Fruit fly (Drosophila melanogaster) whole organism, larva: ENCODE data around the gene AOX1.

ENCODE experiments used
- noc ChIP-seq: fragments of 200-800 bp; sonication (Bioruptor generic); optimal IDR thresholded peaks from 3 replicates; lab custom pipeline; 2019; ENCODE audit warnings: missing biosample characterization, mild to moderate bottlenecking, missing genetic modification characterization, moderate library complexity

The AOX1 gene

DNA sequence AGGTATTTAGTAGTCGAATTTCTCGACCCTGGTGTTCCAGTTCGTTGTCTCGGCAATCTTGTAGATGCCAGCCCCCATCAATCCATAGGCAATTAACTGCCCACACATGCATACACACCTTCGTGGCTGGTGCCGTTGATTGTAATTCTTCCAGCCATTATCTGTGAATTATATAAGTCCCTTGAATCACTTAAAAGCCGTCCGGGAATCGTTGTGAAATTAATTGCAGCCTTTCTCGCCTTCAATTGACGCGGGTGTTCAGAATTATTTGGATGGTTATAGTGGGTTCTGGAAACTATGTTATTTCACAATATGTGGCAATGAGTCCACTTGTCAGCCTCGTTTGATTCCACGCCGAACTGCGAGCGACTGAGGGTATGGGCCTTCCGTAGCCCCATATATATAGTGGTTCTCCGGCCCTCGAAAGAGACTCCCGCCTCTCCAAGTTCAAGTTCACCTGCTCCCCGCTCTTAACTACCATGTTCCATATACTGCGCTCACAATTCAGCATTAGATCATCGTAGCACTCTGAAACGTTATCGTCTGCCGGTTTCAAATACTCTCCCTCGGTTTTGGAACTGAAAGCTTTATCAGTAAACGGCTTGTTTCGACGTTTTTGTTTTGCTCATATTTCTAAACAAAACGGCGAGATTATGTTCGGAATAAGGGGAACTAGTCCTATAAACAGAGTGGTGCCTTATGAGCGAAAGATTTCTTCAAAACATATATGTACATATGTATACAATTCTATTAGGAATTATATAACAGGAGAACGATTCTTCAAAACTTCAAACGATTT is at the start of gene AOX1:
AOX1 (minus strand) TSS at position 375 of the 799 bp plus-strand sequence.
- peak; percentile 15 for TF ChIP-seq noc

DNA sequence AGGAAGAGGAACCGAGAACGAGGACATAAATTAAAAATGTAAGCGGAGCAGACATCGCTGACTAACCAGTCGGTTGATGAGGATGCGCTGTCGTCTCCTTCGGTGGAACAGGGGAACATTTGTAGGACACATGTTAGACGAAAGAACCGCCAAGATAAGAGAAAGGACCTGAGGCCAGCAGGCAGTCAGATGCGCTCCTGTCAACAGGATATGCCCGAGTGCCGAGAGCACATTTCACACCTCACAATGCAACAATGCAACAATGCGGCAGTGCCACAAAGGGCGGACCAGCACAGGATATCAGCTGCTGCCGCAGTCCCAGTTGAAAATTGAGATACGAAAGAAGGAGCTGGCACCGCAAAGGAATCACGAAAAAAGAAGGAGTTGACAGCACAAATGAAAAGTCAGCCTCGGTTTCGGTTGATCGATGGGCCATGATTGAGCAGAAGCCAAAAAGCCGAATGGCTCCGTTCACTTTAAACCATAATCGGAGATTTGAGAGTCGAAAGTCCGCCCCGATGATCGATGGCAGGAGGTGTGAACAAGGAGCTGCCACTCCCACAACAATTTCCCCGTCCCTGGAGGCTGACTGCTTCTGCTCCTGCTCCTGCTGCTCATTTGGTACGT is 47.5 kb upstream of the AOX1 start:
- TF ChIP-seq noc: no peak

- no peak for TF ChIP-seq noc
Observed at dm6 chr3R:15583447-15583846, 46.4 kb upstream of the AOX1 start.

DNA sequence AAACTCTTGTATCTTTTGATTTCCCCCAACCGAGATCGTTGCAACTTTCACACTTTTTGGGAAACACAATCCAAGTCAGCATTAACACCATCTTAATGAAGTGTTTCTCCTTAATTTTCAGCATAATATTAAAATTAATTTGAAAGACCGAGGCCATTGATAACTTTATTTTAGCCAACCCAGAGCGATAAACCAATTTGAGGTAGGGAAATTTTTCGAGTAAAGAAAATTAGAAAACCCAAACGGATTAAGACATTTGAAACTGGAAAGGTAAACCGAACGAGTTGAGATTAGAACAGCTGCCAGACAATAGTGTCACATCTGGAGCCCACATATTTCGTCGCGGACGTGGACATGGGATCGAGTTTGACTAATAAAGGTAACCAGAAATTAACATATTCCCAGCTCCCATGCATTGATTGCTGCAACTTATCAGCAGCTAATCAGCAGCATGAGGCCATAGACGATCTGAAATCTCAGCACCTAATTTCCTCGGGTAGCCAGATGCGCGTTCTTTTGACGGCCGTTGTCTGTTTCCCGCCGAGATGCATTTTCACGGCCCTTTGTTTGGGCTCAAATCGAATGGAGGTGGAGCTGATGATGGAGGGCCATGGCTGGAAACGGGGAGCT is 45.5 kb upstream of the AOX1 start:
- TF ChIP-seq noc: no peak

dm6 chr3R:15580719-15581118 is 43.6 kb upstream of the AOX1 start:
- TF ChIP-seq noc: no peak

DNA sequence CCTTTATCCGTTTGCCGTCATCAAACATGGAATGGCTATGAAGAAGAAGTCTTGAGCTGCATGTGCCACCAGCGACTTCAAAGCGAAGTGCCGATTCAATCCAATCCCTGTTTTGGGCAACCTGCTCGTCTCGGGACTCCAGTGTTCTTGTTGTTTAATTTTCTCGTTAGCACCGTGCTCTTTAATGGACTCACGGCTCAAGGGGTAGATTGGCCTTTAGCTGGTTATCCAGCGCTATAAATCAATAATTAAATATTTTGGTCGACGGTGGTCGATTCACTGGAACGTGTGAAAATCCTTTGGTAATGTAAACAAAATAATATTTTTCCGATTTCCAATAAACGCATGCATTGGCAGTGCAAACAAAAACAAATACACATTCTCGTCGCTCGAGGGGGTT is 42.6 kb upstream of the AOX1 start:
- no peak for TF ChIP-seq noc

DNA sequence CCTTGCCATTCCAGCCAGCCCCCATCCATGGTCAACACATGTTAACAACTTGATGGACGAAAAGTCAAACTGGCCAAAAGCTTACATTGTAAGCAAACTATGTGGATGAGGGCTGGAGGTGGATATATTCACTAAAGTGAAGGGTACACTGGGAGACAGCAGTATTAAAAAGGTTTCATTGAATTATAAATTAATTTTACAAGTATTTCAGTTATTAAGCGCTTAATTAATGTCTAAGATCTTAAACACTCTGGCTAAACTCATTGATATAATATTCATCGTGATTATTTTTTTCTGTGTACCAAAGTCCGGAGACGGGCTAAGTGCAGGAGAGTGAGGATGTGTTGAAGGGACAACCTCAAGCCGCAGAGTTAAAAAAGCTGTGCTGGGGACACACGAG is 31.5 kb upstream of the AOX1 start:
- TF ChIP-seq noc: no peak

- no peak for TF ChIP-seq noc
Observed at dm6 chr3R:15567913-15568312, 30.8 kb upstream of the AOX1 start.

- no peak for TF ChIP-seq noc
Observed at dm6 chr3R:15566948-15567347, 29.9 kb upstream of the AOX1 start.

DNA sequence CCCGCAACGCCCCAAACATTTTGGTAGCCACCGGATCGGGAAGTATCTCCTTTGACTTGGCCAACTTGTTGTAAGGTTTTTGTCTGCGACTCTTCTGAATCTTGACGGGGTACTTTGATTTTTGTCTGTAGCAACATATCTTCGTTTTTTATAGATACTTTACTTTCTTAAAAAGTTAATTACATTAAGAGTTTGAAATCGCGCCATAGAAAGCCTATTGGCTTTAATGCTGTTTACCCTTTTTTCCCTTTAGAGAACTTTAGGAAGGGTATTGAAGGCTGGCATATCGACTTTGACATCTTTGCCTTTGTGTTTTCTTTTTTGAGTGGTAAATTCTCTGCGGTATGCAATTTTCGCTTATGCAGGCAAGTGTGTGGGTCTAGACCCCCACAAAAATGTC is 29.2 kb upstream of the AOX1 start:
- TF ChIP-seq noc: no peak

DNA sequence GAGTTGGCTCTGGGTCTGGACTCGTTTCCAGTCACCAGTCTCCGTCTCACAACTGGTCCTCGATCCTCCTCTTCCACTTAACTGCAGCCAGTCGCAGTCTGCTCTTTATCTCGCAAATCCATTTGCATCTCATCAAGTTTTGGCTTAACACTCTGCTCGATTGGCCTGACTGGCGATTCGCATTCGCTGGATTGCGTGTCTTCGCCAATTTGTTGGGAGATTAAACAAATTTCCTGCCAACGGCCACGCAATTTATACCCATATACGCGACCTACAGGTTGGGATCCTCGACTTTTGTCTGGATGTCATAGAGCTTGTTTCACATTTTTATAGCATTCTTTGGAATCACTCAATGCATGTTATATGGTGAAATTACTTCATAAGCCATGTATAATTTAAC is 20.2 kb upstream of the AOX1 start:
- TF ChIP-seq noc: no peak

DNA sequence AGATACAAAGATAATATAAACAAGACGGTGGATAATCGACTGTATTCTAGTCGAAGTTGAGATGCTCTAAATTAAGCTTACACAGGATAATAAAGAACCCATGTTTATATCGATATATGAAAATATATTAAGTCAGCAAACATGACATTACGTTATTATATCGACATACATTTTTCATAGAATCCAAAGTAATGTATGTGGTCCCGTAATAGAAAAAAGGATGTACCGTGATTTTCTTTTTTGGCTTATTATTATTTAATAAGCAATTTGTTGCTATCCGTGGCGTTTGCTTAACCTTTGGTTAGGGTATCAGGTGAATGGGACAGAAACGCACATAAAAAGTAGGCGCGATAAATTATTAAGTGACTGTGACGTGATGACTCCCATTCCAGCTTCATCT is 19.4 kb upstream of the AOX1 start:
- peak; percentile 57 for TF ChIP-seq noc

DNA sequence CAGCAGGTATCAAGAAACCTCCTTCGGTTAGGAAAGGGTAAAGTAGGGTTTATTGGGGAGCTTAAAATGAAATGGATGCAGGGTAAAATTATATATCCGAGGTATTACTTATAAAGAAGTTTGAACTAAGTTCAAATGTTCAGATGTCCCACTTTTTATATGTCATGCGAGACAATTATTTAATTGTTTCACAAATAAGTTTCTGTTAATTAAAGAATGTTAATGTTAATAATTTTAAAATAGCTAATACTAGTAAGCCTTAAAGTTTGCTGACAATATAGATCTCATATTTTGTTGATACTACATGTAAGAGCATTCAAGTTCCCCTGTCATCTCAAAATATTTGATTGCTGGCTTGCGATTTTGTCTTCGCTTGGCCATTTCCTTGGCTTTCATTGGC is 17.6 kb upstream of the AOX1 start:
- no peak for TF ChIP-seq noc

DNA sequence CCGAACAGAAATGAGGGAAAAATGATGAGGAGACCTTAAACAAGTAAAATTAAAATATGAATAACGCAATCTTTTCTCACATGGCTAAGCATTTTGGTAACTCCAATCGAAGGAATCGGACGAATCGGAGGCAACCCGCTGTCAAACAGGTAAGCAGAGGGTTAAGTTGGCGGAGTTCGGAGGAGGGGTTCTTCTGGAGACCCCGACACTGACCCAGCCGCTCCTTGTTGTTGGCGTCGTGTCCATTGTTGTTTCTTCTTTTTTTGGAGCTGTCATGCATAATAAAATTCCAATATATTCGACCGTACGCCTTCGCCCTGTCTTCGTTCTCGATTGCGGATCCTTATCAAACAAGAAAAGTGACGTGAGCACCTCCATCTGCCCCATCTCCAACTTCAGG is 16.5 kb upstream of the AOX1 start:
- no peak for TF ChIP-seq noc

dm6 chr3R:15552733-15553132 is 15.6 kb upstream of the AOX1 start, which contains the start of gene AOX4:
Gene AOX4 (minus strand): TSS chr3R:15552833.
- TF ChIP-seq noc: no peak

- peak; percentile 88 for TF ChIP-seq noc
Observed at dm6 chr3R:15547827-15548517, 10.9 kb upstream of the AOX1 start, which contains the start of gene AOX3. Gene AOX3 (minus strand): TSS chr3R:15548188.

DNA sequence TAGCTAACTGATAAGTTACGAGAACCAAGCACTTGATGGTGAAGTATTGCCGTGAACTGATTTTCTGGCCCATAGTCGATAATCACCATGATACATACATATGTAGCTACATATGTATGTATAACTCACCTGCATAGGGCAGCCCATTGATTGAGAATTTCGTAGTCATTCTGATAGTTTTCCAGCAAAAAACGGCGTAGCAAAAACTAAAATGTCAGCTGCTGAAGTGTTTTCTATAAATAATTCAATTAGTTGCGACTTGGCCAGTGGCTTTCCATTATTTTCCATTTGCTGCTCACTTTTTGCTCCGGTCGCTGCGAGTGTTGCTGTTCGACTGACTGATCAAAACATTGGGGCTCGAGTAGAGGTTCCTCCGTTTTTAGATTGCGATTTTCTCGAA is 10.1 kb upstream of the AOX1 start:
- no peak for TF ChIP-seq noc
